Worm (Caenorhabditis elegans) whole organism, L4/young adult: Measurements from ENCODE around the gene D1054.10.

Experiments
- W03F9.2 ChIP-seq: fragments of 150-350 bp; optimal IDR thresholded peaks from 2 replicates; lab custom pipeline; 2014; ENCODE audit warnings: missing biosample characterization, missing genetic modification characterization
- dao-5 ChIP-seq: sonication (generic microtip); optimal IDR thresholded peaks from 2 replicates; lab custom pipeline; 2016; ENCODE audit warnings: missing genotype, missing genetic modification characterization, moderate library complexity, missing compliant biosample characterization
- him-1 ChIP-seq: sonication (generic microtip); optimal IDR thresholded peaks from 2 replicates; lab custom pipeline; 2016; ENCODE audit warnings: missing genotype, missing genetic modification reagents, missing genetic modification characterization, missing compliant biosample characterization

D1054.10 gene

DNA sequence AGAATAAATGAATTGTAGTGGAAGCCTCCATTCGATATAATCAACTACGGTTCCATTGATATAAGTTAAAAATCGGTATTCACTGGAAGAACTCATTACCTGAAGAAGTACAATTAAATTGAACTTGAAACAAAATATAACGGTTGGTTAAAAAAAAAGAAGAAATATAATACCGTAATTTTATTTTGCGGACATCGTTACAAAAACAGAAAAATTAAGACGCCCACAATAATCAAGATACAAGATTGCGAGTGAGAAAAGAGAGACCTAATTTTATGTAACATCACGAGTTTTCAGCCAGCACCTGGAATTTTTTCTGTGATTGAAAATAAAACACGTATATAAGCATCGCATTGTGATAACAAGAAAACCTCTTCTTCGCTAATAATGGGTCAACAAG is 30.0 kb downstream of the D1054.10 start, which contains the start of gene sre-6:
Gene sre-6, minus strand, starts transcription at position 101 of the 400 bp plus-strand sequence.
- TF ChIP-seq W03F9.2 (tag; lab: Kevin White, UChicago) (no peak), dao-5 (tag; lab: Kevin White, UChicago) (no peak), him-1 (tag; lab: Kevin White, UChicago) (no peak)

DNA sequence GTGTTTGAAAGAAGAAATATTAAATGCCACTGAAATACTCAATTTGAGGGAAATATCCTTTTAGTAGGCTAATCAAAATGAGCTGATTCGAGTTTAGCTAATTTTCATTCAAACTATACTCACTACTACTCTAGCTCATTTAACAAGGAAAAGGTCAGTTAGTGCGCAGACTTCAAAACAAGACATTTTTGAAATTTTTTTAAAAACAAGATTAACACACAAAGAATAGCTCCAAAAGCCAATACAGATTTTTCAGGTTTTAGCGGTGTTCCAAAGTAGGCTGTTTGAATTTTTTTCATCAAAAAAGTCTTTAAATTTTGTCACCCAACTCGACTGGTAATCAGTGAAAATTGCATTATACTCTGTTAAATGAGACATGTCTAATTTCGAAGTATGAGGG is 31.8 kb downstream of the D1054.10 start:
- no peak for TF ChIP-seq him-1 (tag; lab: Kevin White, UChicago)
- no peak for TF ChIP-seq dao-5 (tag; lab: Kevin White, UChicago)
- TF ChIP-seq W03F9.2 (tag; lab: Kevin White, UChicago) = no peak

DNA sequence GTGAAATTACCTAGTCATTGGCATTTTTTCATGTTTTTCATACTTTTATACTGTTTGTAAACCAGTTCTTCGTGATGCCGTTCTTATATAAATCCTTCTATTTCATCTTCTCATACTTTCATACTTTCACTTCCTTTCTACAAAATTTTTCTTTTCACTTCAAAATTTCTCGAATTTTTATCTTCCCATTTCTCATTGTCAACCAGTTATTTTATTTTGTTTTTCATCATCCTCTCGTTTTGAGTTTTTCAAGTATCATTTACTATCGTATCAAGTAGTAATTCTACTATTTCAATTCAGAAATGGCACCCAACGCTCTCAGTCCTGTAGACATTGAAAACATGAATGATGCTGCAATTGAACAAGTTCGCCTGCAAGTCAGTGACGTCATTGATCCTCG is 34.0 kb downstream of the D1054.10 start, which contains the start of gene F28H7.8:
Gene F28H7.8, plus strand, starts transcription at position 301 of the 400 bp plus-strand sequence.
- no peak for TF ChIP-seq W03F9.2 (tag; lab: Kevin White, UChicago)
- no peak for TF ChIP-seq dao-5 (tag; lab: Kevin White, UChicago)
- TF ChIP-seq him-1 (tag; lab: Kevin White, UChicago) = no peak

DNA sequence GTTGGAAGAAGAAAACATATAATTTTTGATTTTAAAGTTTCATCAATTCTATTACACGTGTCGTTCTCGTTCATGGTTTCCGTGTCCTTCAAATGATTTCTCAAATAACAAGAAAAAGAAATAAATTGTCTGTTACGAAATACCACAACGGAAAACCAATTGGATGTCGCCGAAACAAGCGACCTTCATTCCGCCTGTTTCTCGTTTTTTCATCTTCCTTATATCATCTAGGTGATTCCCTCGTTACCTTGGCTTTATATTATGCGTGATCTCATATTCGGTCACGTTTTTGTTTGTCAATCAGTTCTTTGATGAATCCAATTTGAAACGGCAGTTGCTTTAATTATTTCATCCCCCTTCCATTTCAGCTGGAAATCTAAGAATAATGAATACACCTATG is 35.5 kb downstream of the D1054.10 start:
- TF ChIP-seq W03F9.2 (tag; lab: Kevin White, UChicago) = no peak
- TF ChIP-seq dao-5 (tag; lab: Kevin White, UChicago) = no peak
- TF ChIP-seq him-1 (tag; lab: Kevin White, UChicago) = no peak

DNA sequence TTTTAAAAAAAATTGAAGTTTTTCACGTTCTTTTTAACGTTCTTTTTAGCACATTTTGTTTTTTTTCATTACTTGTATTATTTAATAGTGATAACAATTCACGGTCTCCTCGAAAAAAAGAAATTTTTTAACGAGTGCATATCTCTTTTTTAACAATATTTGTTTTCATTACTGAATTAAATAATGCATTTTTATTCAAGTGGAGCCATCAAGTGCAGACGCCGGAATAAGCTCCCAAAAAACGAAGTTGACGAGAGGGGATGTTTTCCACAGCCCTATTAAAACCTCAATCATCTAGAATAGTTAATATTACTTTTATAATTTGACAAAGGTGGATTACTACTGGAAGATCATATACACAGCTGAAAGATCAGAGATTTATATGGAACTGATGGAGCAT is 36.0 kb downstream of the D1054.10 start, which contains the start of gene irld-6:
Gene irld-6, minus strand, starts transcription at position 101 of the 400 bp plus-strand sequence.
- no peak for TF ChIP-seq him-1 (tag; lab: Kevin White, UChicago)
- TF ChIP-seq dao-5 (tag; lab: Kevin White, UChicago) = no peak
- TF ChIP-seq W03F9.2 (tag; lab: Kevin White, UChicago) = no peak

DNA sequence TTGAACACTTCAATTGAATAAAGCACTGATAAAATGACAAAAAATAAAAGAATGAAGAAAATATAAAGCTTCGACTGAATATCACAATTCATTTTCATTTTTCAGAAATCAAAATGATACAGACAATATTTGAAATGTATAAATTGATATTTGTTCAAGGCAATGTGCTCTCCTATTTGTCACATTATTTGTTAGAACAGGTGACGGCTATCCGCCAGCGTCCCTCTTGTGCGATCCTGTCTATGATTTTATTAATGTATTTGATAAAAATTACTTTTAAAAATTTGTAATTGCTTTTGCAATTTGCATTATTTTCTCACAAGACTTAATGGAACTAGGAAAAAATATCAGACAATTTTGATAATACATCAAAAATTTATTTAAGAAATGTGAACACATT is 38.6 kb downstream of the D1054.10 start, which contains the start of gene F28H7.7:
Gene F28H7.7, minus strand, starts transcription at position 101 of the 400 bp plus-strand sequence.
- no peak for TF ChIP-seq him-1 (tag; lab: Kevin White, UChicago)
- no peak for TF ChIP-seq dao-5 (tag; lab: Kevin White, UChicago)
- no peak for TF ChIP-seq W03F9.2 (tag; lab: Kevin White, UChicago)

DNA sequence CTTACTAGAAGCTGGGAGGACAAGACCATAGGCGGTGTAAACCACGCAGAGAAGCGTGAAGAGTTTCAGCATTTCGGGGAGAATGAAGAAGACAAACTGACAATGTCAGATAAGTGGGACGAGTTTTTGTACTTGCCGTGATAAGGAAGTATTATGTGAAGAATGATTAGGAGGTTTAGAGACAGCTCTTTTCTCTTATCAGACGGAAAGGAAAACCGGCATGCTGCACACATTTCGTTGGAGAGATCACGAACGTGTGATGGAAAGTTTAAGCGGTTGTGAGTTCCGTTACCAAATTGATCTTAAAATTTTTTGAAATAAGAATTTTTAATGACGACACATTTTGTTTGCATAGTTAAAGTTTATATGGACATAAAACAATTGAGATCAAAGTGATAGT is 42.0 kb downstream of the D1054.10 start, which contains the start of gene F28H7.3:
Gene F28H7.3, minus strand, starts transcription at position 159 of the 400 bp plus-strand sequence.
- TF ChIP-seq him-1 (tag; lab: Kevin White, UChicago) (no peak), W03F9.2 (tag; lab: Kevin White, UChicago) (no peak), dao-5 (tag; lab: Kevin White, UChicago) (no peak)

DNA sequence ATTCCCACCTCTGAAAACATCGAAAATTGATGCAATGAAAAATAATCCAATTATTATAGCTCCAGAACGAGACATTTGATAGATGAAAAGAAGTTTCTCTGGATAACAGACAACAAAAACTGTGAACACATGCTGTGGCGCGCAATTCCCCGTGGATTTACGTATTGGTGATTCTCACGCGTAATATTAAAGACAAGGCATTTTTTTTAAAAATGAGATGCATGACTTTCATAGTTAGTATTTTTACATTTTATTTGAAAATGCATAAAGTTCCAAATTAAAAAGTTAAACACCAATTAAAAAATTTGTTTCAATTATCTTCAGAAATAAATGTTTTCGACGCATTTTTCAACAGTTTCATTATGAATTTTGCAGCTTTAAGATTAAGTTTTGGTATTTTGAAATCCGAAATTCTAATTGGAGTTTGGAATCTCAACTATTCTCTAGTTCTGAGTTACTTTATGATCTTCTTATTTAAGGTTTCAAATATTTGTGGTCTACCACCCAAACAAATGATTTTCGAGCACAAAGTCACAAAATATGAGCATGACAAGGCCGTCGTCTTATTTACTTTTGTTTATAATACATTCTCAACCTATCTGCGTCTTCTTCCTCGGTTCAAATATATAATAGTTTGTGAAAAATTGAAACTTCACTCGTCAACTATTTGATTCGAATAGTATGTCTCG is 45.3 kb downstream of the D1054.10 start, which contains the start of the genes selt-1.2 and F28H7.2:
Gene selt-1.2, minus strand, starts transcription at position 101 of the 689 bp plus-strand sequence.
Gene F28H7.2, plus strand, starts transcription at position 639 of the 689 bp plus-strand sequence.
- TF ChIP-seq him-1 (tag; lab: Kevin White, UChicago) = no peak
- TF ChIP-seq dao-5 (tag; lab: Kevin White, UChicago) = no peak
- TF ChIP-seq W03F9.2 (tag; lab: Kevin White, UChicago) = no peak

DNA sequence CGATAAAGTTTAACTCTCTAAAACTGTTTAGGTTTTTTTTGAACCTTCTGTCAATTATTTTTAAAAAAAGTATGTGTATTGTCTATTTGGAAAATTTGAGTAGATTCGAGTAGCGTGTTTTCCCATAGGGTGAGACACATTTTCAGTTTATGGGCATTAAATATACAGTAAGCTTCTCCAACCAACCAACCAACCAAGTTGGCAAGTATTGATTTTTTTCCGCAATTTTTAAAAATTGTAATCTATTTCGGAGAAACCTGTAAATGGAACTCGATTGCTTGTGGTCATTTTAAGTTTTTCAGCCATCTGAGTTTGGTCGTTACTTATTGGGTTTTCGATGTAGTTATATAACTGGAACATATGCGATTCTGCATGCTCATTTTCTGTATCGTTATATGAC is 47.6 kb downstream of the D1054.10 start, which contains the start of gene srj-21:
Gene srj-21, plus strand, starts transcription at position 301 of the 400 bp plus-strand sequence.
- no peak for TF ChIP-seq W03F9.2 (tag; lab: Kevin White, UChicago)
- no peak for TF ChIP-seq dao-5 (tag; lab: Kevin White, UChicago)
- TF ChIP-seq him-1 (tag; lab: Kevin White, UChicago) = no peak

DNA sequence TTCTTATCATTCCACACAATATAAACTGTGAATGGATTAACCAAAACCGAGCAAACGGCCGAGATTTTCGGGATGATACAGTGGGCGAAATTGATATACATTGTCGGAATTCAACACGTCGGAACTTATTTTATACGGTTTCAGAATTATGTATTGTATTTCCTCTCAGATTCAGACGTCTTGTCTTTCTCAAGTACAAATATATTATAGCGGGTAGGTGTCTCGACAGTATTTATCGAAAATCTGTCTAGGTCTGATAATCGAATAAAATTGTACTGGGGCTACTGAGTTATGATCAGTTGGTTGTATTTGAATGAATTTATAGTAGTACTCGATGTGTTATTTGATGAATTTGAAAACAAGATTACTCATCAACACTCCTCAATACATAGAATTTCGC is 49.0 kb downstream of the D1054.10 start, which contains the start of gene srj-22:
Gene srj-22, minus strand, starts transcription at position 101 of the 400 bp plus-strand sequence.
- TF ChIP-seq him-1 (tag; lab: Kevin White, UChicago) (no peak), dao-5 (tag; lab: Kevin White, UChicago) (no peak), W03F9.2 (tag; lab: Kevin White, UChicago) (no peak)
